Worm (Caenorhabditis elegans) whole organism, mixed stage, embryonic: ENCODE results near the gene cox-10.

Experiments
- M03D4.4 ChIP-seq: sonication (generic microtip); optimal IDR thresholded peaks from 2 replicates; lab custom pipeline; 2017; ENCODE audit warnings: mild to moderate bottlenecking, missing genetic modification characterization, missing compliant biosample characterization
- cnd-1 ChIP-seq: fragments of 200-800 bp; sonication (Bioruptor generic); optimal IDR thresholded peaks from 2 replicates; lab custom pipeline; 2018; ENCODE audit warnings: mild to moderate bottlenecking, missing genetic modification characterization, missing compliant biosample characterization
- elt-3 ChIP-seq: fragments of 150-350 bp; optimal IDR thresholded peaks from 2 replicates; lab custom pipeline; 2014; ENCODE audit warnings: missing biosample characterization, missing genetic modification characterization
- lin-13 ChIP-seq: fragments of 150-350 bp; optimal IDR thresholded peaks from 2 replicates; lab custom pipeline; 2014; ENCODE audit warnings: missing biosample characterization, missing genetic modification characterization
- lsy-2 ChIP-seq: fragments of 150-350 bp; optimal IDR thresholded peaks from 2 replicates; lab custom pipeline; 2014; ENCODE audit warnings: missing biosample characterization, missing genetic modification characterization
- nhr-12 ChIP-seq: fragments of 150-350 bp; optimal IDR thresholded peaks from 2 replicates; lab custom pipeline; 2014; ENCODE audit warnings: missing biosample characterization, missing genetic modification characterization
- nhr-76 ChIP-seq: sonication (generic microtip); optimal IDR thresholded peaks from 2 replicates; lab custom pipeline; 2017; ENCODE audit warnings: missing biosample characterization, missing genetic modification characterization
- pha-4 ChIP-seq: fragments of 150-350 bp; optimal IDR thresholded peaks from 2 replicates; lab custom pipeline; 2018; ENCODE audit warnings: missing biosample characterization, missing genetic modification reagents, missing genetic modification characterization
- sptf-1 ChIP-seq: sonication (generic microtip); optimal IDR thresholded peaks from 2 replicates; lab custom pipeline; 2017; ENCODE audit warnings: mild to moderate bottlenecking, missing genetic modification characterization, moderate library complexity, missing compliant biosample characterization

DNA sequence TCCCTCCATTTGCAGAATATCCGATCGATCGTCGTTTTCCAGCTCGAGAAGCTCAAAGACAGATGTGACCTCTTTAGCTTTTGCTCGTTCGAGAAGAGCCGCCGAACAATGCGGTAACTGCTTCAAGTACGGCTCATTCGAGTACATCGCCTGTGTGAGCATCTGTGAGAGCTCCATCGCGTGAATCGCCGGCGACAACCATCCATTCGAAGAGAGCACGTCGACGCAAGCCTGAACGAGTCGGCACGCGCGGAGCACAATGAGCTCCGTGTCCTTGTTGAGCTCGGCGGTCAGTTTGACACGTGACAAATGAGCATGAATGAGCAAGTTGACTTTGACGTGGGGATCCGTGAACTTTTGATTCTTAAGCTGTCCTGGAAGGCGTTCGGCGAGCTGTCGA is 48.1 kb downstream of the cox-10 start:
- TF ChIP-seq nhr-12 (tag; lab: Kevin White, UChicago) (no peak), elt-3 (tag; lab: Kevin White, UChicago) (no peak), nhr-76 (no peak), lin-13 (tag; lab: Kevin White, UChicago) (no peak), cnd-1 (tag; lab: Kevin White, UChicago) (no peak), sptf-1 (tag; lab: Kevin White, UChicago) (no peak), lsy-2 (tag; lab: Kevin White, UChicago) (no peak), M03D4.4 (tag; lab: Kevin White, UChicago) (no peak), pha-4 (tag; lab: Kevin White, UChicago) (no peak)
